Worm (Caenorhabditis elegans) whole organism, mixed stage, embryonic: ENCODE data around the gene nlp-48.

ENCODE experiments used
- M03D4.4 ChIP-seq: sonication (generic microtip); optimal IDR thresholded peaks from 2 replicates; lab custom pipeline; 2017; ENCODE audit warnings: mild to moderate bottlenecking, missing genetic modification characterization, missing compliant biosample characterization
- ceh-83 ChIP-seq: fragments of 200-800 bp; sonication (Bioruptor generic); optimal IDR thresholded peaks from 2 replicates; lab custom pipeline; 2018; ENCODE audit warnings: mild to moderate bottlenecking, missing genetic modification characterization, missing compliant biosample characterization
- elt-1 ChIP-seq: sonication (generic microtip); optimal IDR thresholded peaks from 2 replicates; lab custom pipeline; 2017; ENCODE audit warnings: missing genetic modification characterization, mild to moderate bottlenecking, missing compliant biosample characterization, antibody characterized with exemption, moderate library complexity, borderline replicate concordance; ENCODE audit not compliant: insufficient read depth
- hlh-1 ChIP-seq: fragments of 150-350 bp; optimal IDR thresholded peaks from 2 replicates; lab custom pipeline; 2014; ENCODE audit warnings: missing biosample characterization, missing genetic modification reagents, missing genetic modification characterization
- lin-13 ChIP-seq: fragments of 150-350 bp; optimal IDR thresholded peaks from 2 replicates; lab custom pipeline; 2014; ENCODE audit warnings: missing biosample characterization, missing genetic modification characterization
- mls-2 ChIP-seq: sonication (generic microtip); optimal IDR thresholded peaks from 2 replicates; lab custom pipeline; 2016; ENCODE audit warnings: mild to moderate bottlenecking, missing genetic modification characterization, moderate library complexity, missing compliant biosample characterization
- nhr-28 ChIP-seq: fragments of 150-350 bp; optimal IDR thresholded peaks from 2 replicates; lab custom pipeline; 2014; ENCODE audit warnings: missing biosample characterization, missing genetic modification characterization
- pha-4 ChIP-seq: fragments of 150-350 bp; optimal IDR thresholded peaks from 2 replicates; lab custom pipeline; 2018; ENCODE audit warnings: missing biosample characterization, missing genetic modification reagents, missing genetic modification characterization
- snpc-4 ChIP-seq: fragments of 150-350 bp; optimal IDR thresholded peaks from 2 replicates; lab custom pipeline; 2014; ENCODE audit warnings: missing biosample characterization, missing genetic modification characterization
- tbx-8 ChIP-seq: fragments of 200-800 bp; sonication (Bioruptor generic); optimal IDR thresholded peaks from 2 replicates; lab custom pipeline; 2018; ENCODE audit warnings: mild to moderate bottlenecking, missing genetic modification characterization, moderate library complexity, missing compliant biosample characterization
- unc-120 ChIP-seq: sonication (generic microtip); optimal IDR thresholded peaks from 2 replicates; lab custom pipeline; 2017; ENCODE audit warnings: missing genetic modification characterization, missing compliant biosample characterization; ENCODE audit not compliant: poor library complexity, severe bottlenecking
- unc-39 ChIP-seq: fragments of 150-350 bp; optimal IDR thresholded peaks from 2 replicates; lab custom pipeline; 2014; ENCODE audit warnings: missing biosample characterization, missing genetic modification characterization
- unc-62 ChIP-seq: fragments of 150-350 bp; optimal IDR thresholded peaks from 2 replicates; lab custom pipeline; 2014; ENCODE audit warnings: missing biosample characterization, missing genetic modification reagents, missing genetic modification characterization
- ztf-11 ChIP-seq: fragments of 150-350 bp; optimal IDR thresholded peaks from 2 replicates; lab custom pipeline; 2014; ENCODE audit warnings: missing biosample characterization, missing genetic modification characterization

- TF ChIP-seq M03D4.4 (no peak), unc-62 (GFP tag; lab: Kevin White, UChicago) (no peak), unc-39 (no peak), ztf-11 (tag; lab: Kevin White, UChicago) (no peak), elt-1 (no peak), hlh-1 (no peak), nhr-28 (tag; lab: Kevin White, UChicago) (no peak), unc-120 (tag; lab: Kevin White, UChicago) (no peak), tbx-8 (GFP tag; lab: Kevin White, UChicago) (no peak), ceh-83 (GFP tag; lab: Kevin White, UChicago) (no peak), pha-4 (tag; lab: Kevin White, UChicago) (no peak), lin-13 (no peak), mls-2 (tag; lab: Kevin White, UChicago) (no peak), snpc-4 (tag; lab: Kevin White, UChicago) (no peak)
Observed at ce11 chrIII:9355412-9355969, 45.4 kb downstream of the nlp-48 start, which contains the start of gene chtb-1.
